Fruit fly (Drosophila melanogaster): ENCODE measurements around the gene Naxd.

The Naxd gene

dm6 chr3L:19092125-19093058 is 5.1 kb downstream of the Naxd start, which contains the start of gene MESR6:
MESR6 (plus strand) TSS chr3L:19092670.
- TF ChIP-seq CG7101 (tag; optimal IDR thresholded peaks at IDR 0.05) (no peak), cic (GFP tag; optimal IDR thresholded peaks at IDR 0.05) (no peak), Hr96 (GFP tag; optimal IDR thresholded peaks at IDR 0.05) (no peak), CG7045 (GFP tag; optimal IDR thresholded peaks at IDR 0.05) (no peak), Clk (GFP tag; optimal IDR thresholded peaks at IDR 0.05) (no peak), cnc (optimal IDR thresholded peaks at IDR 0.05) (no peak), kay (GFP tag; ENCODE audit: borderline replicate concordance) (no peak), CG33017 (tag; optimal IDR thresholded peaks at IDR 0.05) (no peak), CG5204 (GFP tag; optimal IDR thresholded peaks at IDR 0.05) (no peak), toe (GFP tag; optimal IDR thresholded peaks at IDR 0.05) (no peak), Mnt (GFP tag; optimal IDR thresholded peaks at IDR 0.05) (no peak), CG1620 (GFP tag; optimal IDR thresholded peaks at IDR 0.05) (no peak), tj (GFP tag; optimal IDR thresholded peaks at IDR 0.05) (peak; percentile 39), CG14711 (tag; optimal IDR thresholded peaks at IDR 0.05) (peak; percentile 77), CG11617 (GFP tag; optimal IDR thresholded peaks at IDR 0.05) (no peak), pad (GFP tag; optimal IDR thresholded peaks at IDR 0.05) (no peak), CG12768 (GFP tag; optimal IDR thresholded peaks at IDR 0.05) (no peak), ovo (GFP tag; optimal IDR thresholded peaks at IDR 0.05) (no peak), bab1 (GFP tag; optimal IDR thresholded peaks at IDR 0.05) (peak; percentile 44), Crg-1 (GFP tag; optimal IDR thresholded peaks at IDR 0.05) (no peak)

dm6 chr3L:19091423-19092124 is 5.9 kb downstream of the Naxd start:
- TF ChIP-seq CG12768 (GFP tag; optimal IDR thresholded peaks at IDR 0.05), result peak; percentile 43
- peak; percentile 100 for TF ChIP-seq cic (GFP tag; optimal IDR thresholded peaks at IDR 0.05)
- peak; percentile 54 for TF ChIP-seq Mnt (GFP tag; optimal IDR thresholded peaks at IDR 0.05)
- no peak for TF ChIP-seq CG11617 (GFP tag; optimal IDR thresholded peaks at IDR 0.05)

- TF ChIP-seq CG7045 (GFP tag; optimal IDR thresholded peaks at IDR 0.05) (no peak), CG11617 (GFP tag; optimal IDR thresholded peaks at IDR 0.05) (no peak), CG5204 (GFP tag; optimal IDR thresholded peaks at IDR 0.05) (no peak), bab1 (GFP tag; optimal IDR thresholded peaks at IDR 0.05) (no peak), CG7101 (tag; optimal IDR thresholded peaks at IDR 0.05) (no peak), Mnt (GFP tag; optimal IDR thresholded peaks at IDR 0.05) (no peak), kay (GFP tag; ENCODE audit: borderline replicate concordance) (no peak), CG12768 (GFP tag; optimal IDR thresholded peaks at IDR 0.05) (no peak), pad (GFP tag; optimal IDR thresholded peaks at IDR 0.05) (no peak), Clk (GFP tag; optimal IDR thresholded peaks at IDR 0.05) (no peak), Hr96 (GFP tag; optimal IDR thresholded peaks at IDR 0.05) (no peak), CG14711 (tag; optimal IDR thresholded peaks at IDR 0.05) (no peak), toe (GFP tag; optimal IDR thresholded peaks at IDR 0.05) (no peak), cnc (optimal IDR thresholded peaks at IDR 0.05) (no peak), cic (GFP tag; optimal IDR thresholded peaks at IDR 0.05) (no peak)
Observed at dm6 chr3L:19089120-19089519, 8.4 kb downstream of the Naxd start.

dm6 chr3L:19087369-19088275 is 9.9 kb downstream of the Naxd start:
- no peak for TF ChIP-seq cic (GFP tag; optimal IDR thresholded peaks at IDR 0.05)
- peak; percentile 21 for TF ChIP-seq CG33017 (tag; optimal IDR thresholded peaks at IDR 0.05)
- peak; percentile 28 for TF ChIP-seq CG7045 (GFP tag; optimal IDR thresholded peaks at IDR 0.05)
- no peak for TF ChIP-seq toe (GFP tag; optimal IDR thresholded peaks at IDR 0.05)
- TF ChIP-seq Hr96 (GFP tag; optimal IDR thresholded peaks at IDR 0.05), result no peak

dm6 chr3L:19086364-19087200 is 10.9 kb downstream of the Naxd start, which contains the start of gene Mkp3:
Mkp3 (minus strand) TSS chr3L:19086426.
- TF ChIP-seq cnc (optimal IDR thresholded peaks at IDR 0.05), result no peak
- peak; percentile 58 for TF ChIP-seq toe (GFP tag; optimal IDR thresholded peaks at IDR 0.05)
- TF ChIP-seq CG11617 (GFP tag; optimal IDR thresholded peaks at IDR 0.05), result peak; percentile 96
- TF ChIP-seq tj (GFP tag; optimal IDR thresholded peaks at IDR 0.05), result peak; percentile 70
- TF ChIP-seq Hr96 (GFP tag; optimal IDR thresholded peaks at IDR 0.05), result peak; percentile 34
- TF ChIP-seq pad (GFP tag; optimal IDR thresholded peaks at IDR 0.05), result peak; percentile 84
- TF ChIP-seq bab1 (GFP tag; optimal IDR thresholded peaks at IDR 0.05), result peak; percentile 86
- peak; percentile 97 for TF ChIP-seq kay (GFP tag; ENCODE audit: borderline replicate concordance)
- TF ChIP-seq CG12768 (GFP tag; optimal IDR thresholded peaks at IDR 0.05), result peak; percentile 96
- TF ChIP-seq CG7045 (GFP tag; optimal IDR thresholded peaks at IDR 0.05), result peak; percentile 94
- TF ChIP-seq CG7101 (tag; optimal IDR thresholded peaks at IDR 0.05), result peak; percentile 94
- TF ChIP-seq Clk (GFP tag; optimal IDR thresholded peaks at IDR 0.05), result peak; percentile 89
- no peak for TF ChIP-seq CG1620 (GFP tag; optimal IDR thresholded peaks at IDR 0.05)
- TF ChIP-seq ovo (GFP tag; optimal IDR thresholded peaks at IDR 0.05), result peak; percentile 29
- TF ChIP-seq Crg-1 (GFP tag; optimal IDR thresholded peaks at IDR 0.05), result peak; percentile 71
- peak; percentile 88 for TF ChIP-seq cic (GFP tag; optimal IDR thresholded peaks at IDR 0.05)
- peak; percentile 76 for TF ChIP-seq CG5204 (GFP tag; optimal IDR thresholded peaks at IDR 0.05)
- peak; percentile 87 for TF ChIP-seq CG14711 (tag; optimal IDR thresholded peaks at IDR 0.05)
- peak; percentile 96 for TF ChIP-seq CG33017 (tag; optimal IDR thresholded peaks at IDR 0.05)
- TF ChIP-seq Mnt (GFP tag; optimal IDR thresholded peaks at IDR 0.05), result peak; percentile 40

Measured in whole organism, adult.